Worm (Caenorhabditis elegans) whole organism, L4/young adult: Measurements from ENCODE around the gene T20G5.9.

Source experiments
- W03F9.2 ChIP-seq: fragments of 150-350 bp; optimal IDR thresholded peaks from 2 replicates; lab custom pipeline; 2014; ENCODE audit warnings: missing biosample characterization, missing genetic modification characterization
- him-1 ChIP-seq: sonication (generic microtip); optimal IDR thresholded peaks from 2 replicates; lab custom pipeline; 2016; ENCODE audit warnings: missing genotype, missing genetic modification reagents, missing genetic modification characterization, missing compliant biosample characterization

DNA sequence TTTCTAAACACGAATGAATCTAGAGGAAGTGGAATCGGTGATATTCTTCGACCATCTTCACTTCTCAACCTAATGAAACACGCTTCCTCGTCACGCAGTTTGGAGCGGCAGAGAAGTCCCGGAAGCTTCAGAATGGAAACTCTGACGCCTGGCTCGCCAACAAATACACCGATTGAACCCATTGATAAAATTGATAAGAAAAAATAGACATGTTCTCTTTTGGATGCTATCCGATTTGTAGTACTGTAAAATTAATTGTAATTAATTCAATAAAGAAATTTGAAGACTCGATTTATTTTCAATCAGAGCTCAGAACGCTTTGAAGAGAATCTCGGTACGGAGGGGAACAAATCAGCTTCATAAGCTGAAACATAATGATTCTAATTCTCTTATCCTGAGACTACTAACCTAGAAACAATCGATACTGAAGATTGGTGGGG, 4.9 kb downstream of the T20G5.9 start:
- TF ChIP-seq W03F9.2 (tag; lab: Kevin White, UChicago) (no peak), him-1 (no peak)
